Worm (Caenorhabditis elegans) whole organism, L2 larva: ENCODE data around the gene K05F1.8.

ENCODE experiments used
- aly-2 ChIP-seq: fragments of 150-350 bp; optimal IDR thresholded peaks from 2 replicates; lab custom pipeline; 2014; ENCODE audit warnings: missing biosample characterization, missing genetic modification characterization
- ceh-82 ChIP-seq: fragments of 150-350 bp; optimal IDR thresholded peaks from 2 replicates; lab custom pipeline; 2014; ENCODE audit warnings: missing biosample characterization, missing genetic modification characterization
- elt-3 ChIP-seq: sonication (generic microtip); optimal IDR thresholded peaks from 2 replicates; lab custom pipeline; 2017; ENCODE audit warnings: missing biosample characterization, missing genetic modification characterization
- lin-13 ChIP-seq: fragments of 150-350 bp; optimal IDR thresholded peaks from 2 replicates; lab custom pipeline; 2014; ENCODE audit warnings: missing biosample characterization, missing genetic modification reagents, missing genetic modification characterization
- nhr-12 ChIP-seq: fragments of 150-350 bp; optimal IDR thresholded peaks from 2 replicates; lab custom pipeline; 2014; ENCODE audit warnings: missing biosample characterization, missing genetic modification characterization
- unc-62 ChIP-seq: fragments of 150-350 bp; optimal IDR thresholded peaks from 2 replicates; lab custom pipeline; 2014; ENCODE audit warnings: missing biosample characterization, missing genetic modification reagents, missing genetic modification characterization
- ztf-11 ChIP-seq: sonication (generic microtip); optimal IDR thresholded peaks from 2 replicates; lab custom pipeline; 2017; ENCODE audit warnings: missing biosample characterization, missing genetic modification characterization

DNA sequence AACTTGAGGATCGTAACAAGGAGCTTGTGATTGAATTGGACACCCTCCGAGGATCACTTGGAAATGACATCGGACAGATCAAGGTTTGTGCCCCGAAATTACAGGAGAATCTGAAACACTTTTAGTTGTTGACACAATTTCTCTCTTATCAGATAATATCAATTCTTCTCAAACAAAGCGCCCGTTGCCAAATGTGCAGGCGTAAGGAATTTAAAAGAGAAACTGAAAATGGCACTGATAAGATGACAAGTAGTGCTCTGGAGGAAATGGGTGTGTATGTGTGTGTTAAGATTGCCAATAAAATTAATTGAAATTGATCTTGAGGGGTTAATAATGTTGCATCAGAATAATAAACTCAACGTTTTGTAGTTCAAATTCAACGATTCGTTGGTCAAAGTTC lies 48.1 kb downstream of the K05F1.8 start:
- TF ChIP-seq lin-13 (GFP tag; lab: Kevin White, UChicago) (no peak), nhr-12 (tag; lab: Kevin White, UChicago) (no peak), elt-3 (tag; lab: Kevin White, UChicago) (no peak), aly-2 (tag; lab: Kevin White, UChicago) (no peak), ztf-11 (tag; lab: Kevin White, UChicago) (no peak), ceh-82 (no peak), unc-62 (no peak)
